ENCODE assay signal across 1 fruit fly cellular context in the genomic region with DNA sequence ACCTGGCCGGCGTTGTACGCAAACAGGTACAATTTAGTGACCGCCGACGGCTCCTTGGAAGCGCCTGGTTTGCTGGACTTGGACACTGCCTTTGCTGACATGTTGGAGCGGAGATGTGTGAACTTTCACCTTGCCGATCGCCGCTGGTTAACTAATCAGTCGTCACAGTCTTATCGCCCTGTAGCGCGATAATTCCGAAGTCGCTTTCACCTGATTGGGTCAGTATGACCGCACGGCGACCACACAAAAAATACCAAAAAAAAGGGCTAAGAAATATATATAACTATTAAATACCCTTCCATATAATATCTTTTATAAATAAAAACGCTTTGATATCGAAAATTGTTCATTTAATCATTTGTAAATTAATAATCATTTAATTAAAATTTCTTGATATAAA.
TF ChIP-seq lines count a peak whose summit lies in the region.

Gene Hacd1, minus strand, starts transcription at position 216 of the 400 bp plus-strand sequence.

TF ChIP-seq in whole organism, embryonic, 481 proteins besides CTCF, POLR2A, EP300 and RAD21 (continued from another document):
- TF ChIP-seq Nf-YB (GFP tag; optimal IDR thresholded peaks at IDR 0.05; lab: Kevin White, UChicago) (peak; percentile 68), Hr78 (GFP tag; optimal IDR thresholded peaks at IDR 0.05; lab: Kevin White, UChicago) (peak in 1 of 2 experiments; percentile 99), fru (optimal IDR thresholded peaks at IDR 0.05; lab: Kevin White, UChicago) (no peak), Mrtf (GFP tag; IDR thresholded peaks at IDR 0.05; lab: Robert Waterston, UW) (no peak), sug (tag; optimal IDR thresholded peaks at IDR 0.05; lab: Kevin White, UChicago) (peak; percentile 60)
